Worm (Caenorhabditis elegans) whole organism, L4 larva: ENCODE data around the gene Y51H4A.936.

Experiments used
- ama-1 ChIP-seq: fragments of 150-350 bp; optimal IDR thresholded peaks from 2 replicates; lab custom pipeline; 2014; ENCODE audit warnings: inconsistent platforms, mixed read lengths
- egl-27 ChIP-seq: sonication (generic microtip); optimal IDR thresholded peaks from 3 replicates; lab custom pipeline; 2017; ENCODE audit warnings: missing biosample characterization, missing genetic modification reagents, missing genetic modification characterization
- lin-15B ChIP-seq: fragments of 150-350 bp; sonication (generic microtip); optimal IDR thresholded peaks from 3 replicates; lab custom pipeline; 2014; ENCODE audit warnings: missing biosample characterization, missing genetic modification characterization

DNA sequence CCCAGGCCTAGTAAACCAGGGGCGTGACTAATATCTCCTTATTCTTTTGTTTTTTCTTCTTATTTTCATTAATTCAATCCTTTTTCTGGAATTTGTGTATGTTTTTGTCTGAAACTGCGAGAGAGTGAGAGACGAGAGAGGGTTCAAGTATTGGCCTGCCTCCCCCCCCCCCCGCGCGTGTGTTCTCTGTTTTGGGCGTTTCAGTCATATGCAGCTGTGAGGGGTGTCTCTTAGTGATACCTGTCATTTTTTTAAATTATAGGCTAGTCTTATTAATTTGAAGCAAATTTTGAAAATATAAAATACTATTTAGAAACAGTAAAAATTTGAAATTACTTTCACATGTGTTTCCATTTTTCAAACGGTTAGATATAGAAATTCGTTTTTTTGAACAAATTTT is 30.3 kb downstream of the Y51H4A.936 start:
- no peak for TF ChIP-seq ama-1 (lab: Kevin White, UChicago)
- no peak for TF ChIP-seq lin-15B
- no peak for TF ChIP-seq egl-27 (tag; lab: Kevin White, UChicago)
